Fruit fly (Drosophila melanogaster) whole organism, wandering third instar larva: Measurements from ENCODE around the gene CG12814.

Source experiments
- Myc ChIP-seq: fragments of >200 bp; optimal IDR thresholded peaks from 2 replicates; lab custom pipeline; 2017
- h ChIP-seq: fragments of 200-800 bp; sonication (Bioruptor generic); optimal IDR thresholded peaks from 3 replicates; lab custom pipeline; 2016; ENCODE audit warnings: missing biosample characterization, mild to moderate bottlenecking, missing genetic modification characterization

DNA sequence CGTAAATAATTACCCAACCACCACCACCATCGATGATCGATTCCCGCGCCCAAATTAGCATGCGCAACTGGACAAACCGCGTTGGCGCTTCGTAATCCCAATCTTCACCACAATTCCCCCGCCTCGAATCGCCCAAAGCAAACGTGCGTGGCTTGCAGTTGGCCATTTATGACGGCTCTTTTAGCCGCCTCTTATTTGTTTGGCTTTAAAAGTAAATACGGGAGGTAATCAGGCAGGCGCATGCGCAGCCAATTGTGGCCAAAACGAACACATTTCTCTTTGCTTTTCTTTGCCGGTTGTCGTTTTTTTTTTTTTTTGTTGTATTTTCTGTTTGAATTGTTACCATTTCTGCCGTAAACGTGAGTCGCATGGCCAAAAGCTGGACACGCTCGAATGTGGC is 38.8 kb downstream of the CG12814 start:
- no peak for TF ChIP-seq Myc (lab: Kevin White, UChicago)
- no peak for TF ChIP-seq h
